Worm (Caenorhabditis elegans) whole organism, L4/young adult: ENCODE measurements around the gene exc-5.

ENCODE experiments used
- dao-5 ChIP-seq: sonication (generic microtip); optimal IDR thresholded peaks from 2 replicates; lab custom pipeline; 2016; ENCODE audit warnings: missing genotype, missing genetic modification characterization, moderate library complexity, missing compliant biosample characterization
- him-1 ChIP-seq: sonication (generic microtip); optimal IDR thresholded peaks from 2 replicates; lab custom pipeline; 2016; ENCODE audit warnings: missing genotype, missing genetic modification reagents, missing genetic modification characterization, missing compliant biosample characterization

DNA sequence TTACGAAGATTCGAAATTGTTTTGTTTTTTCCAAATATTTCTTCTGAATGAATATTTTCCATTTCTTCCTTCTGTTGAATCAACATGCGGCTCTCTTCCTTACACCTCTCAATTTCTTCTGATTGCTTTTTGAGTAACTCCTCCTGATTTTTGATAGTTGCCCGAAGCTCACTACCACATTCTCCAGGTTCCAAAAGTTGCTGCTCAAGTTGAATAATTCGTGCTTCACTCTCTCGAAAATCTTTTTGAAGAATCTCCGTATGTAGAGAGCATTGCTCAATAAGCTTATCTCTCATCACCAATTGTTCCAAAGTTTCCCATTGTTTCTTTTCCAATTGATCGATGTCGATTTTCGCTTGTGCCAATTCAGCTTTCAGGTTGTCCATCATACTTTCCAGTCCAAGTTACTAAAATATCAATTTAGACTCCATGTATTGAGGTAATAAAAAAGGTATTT lies 40.6 kb downstream of the exc-5 start, which contains the start of gene F20C5.6:
- no peak for TF ChIP-seq dao-5
- TF ChIP-seq him-1, result no peak
